Worm (Caenorhabditis elegans) whole organism, L1 larva: Measurements from ENCODE around the gene C26F1.1.

Source experiments
- aha-1 ChIP-seq: fragments of 150-350 bp; optimal IDR thresholded peaks from 2 replicates; lab custom pipeline; 2014; ENCODE audit warnings: missing biosample characterization, missing genetic modification characterization
- ceh-82 ChIP-seq, 3 experiments: fragments of 150-350 bp in 1 of 3; sonication (generic microtip) in 2 of 3; optimal IDR thresholded peaks; 2 replicates each; lab custom pipeline; 2014 to 2017; ENCODE audit warnings: missing biosample characterization in 3 of 3, missing genetic modification characterization in 3 of 3
- ces-1 ChIP-seq: fragments of 150-350 bp; optimal IDR thresholded peaks from 2 replicates; lab custom pipeline; 2014; ENCODE audit warnings: missing biosample characterization, missing genetic modification reagents, missing genetic modification characterization
- elt-3 ChIP-seq, 6 experiments: fragments of 150-350 bp in 1 of 6; sonication (generic microtip); optimal IDR thresholded peaks; 2 replicates each; lab custom pipeline; 2017 to 2018; ENCODE audit warnings: missing biosample characterization in 6 of 6, missing genetic modification characterization in 6 of 6, inconsistent platforms in 1 of 6
- jun-1 ChIP-seq: fragments of 150-350 bp; optimal IDR thresholded peaks from 2 replicates; lab custom pipeline; 2014; ENCODE audit warnings: missing biosample characterization, missing genetic modification reagents, missing genetic modification characterization
- lin-15B ChIP-seq: fragments of 150-350 bp; sonication (generic microtip); optimal IDR thresholded peaks from 3 replicates; lab custom pipeline; 2014; ENCODE audit warnings: missing biosample characterization, missing genetic modification characterization
- mdl-1 ChIP-seq, 2 experiments: fragments of 150-350 bp; optimal IDR thresholded peaks; 2 replicates each; lab custom pipeline; 2014 to 2017; ENCODE audit warnings: missing biosample characterization in 2 of 2, missing genetic modification characterization in 2 of 2, inconsistent platforms in 1 of 2
- nhr-47 ChIP-seq: sonication (generic microtip); optimal IDR thresholded peaks from 2 replicates; lab custom pipeline; 2016; ENCODE audit warnings: mild to moderate bottlenecking, missing genetic modification characterization, moderate library complexity, missing compliant biosample characterization
- nhr-76 ChIP-seq: sonication (generic microtip); optimal IDR thresholded peaks from 2 replicates; lab custom pipeline; 2017; ENCODE audit warnings: missing biosample characterization, missing genetic modification characterization
- snu-23 ChIP-seq: sonication (generic microtip); optimal IDR thresholded peaks from 2 replicates; lab custom pipeline; 2016; ENCODE audit warnings: missing genetic modification characterization, missing compliant biosample characterization
- unc-30 ChIP-seq: sonication (generic microtip); optimal IDR thresholded peaks from 2 replicates; lab custom pipeline; 2017; ENCODE audit warnings: missing biosample characterization, missing genetic modification characterization
- zag-1 ChIP-seq: fragments of 150-350 bp; optimal IDR thresholded peaks from 2 replicates; lab custom pipeline; 2014; ENCODE audit warnings: missing biosample characterization, missing genetic modification characterization
- ztf-4 ChIP-seq: fragments of 150-350 bp; optimal IDR thresholded peaks from 2 replicates; lab custom pipeline; 2014; ENCODE audit warnings: missing biosample characterization, missing genetic modification characterization

DNA sequence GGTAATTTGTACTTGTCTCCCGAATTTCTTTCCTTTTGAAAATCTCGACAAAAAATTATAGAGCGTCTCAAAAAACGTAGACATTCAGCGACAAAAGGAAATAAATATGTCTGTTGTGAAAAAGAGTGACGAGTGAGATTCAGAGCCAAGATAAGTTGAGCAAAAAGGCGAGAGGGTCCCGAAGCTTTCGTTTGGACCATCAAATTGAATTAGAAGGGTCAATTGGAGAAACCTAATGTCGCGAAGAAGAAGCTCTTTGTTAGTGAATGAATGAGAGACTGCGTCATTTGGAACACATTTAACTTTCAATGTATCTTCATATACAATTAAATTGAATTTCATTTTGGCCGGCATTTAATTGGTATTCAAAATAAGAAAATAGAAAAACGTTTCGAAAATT lies 31.3 kb downstream of the C26F1.1 start:
- TF ChIP-seq snu-23 (GFP tag; lab: Kevin White, UChicago) (no peak), lin-15B (tag; lab: Kevin White, UChicago) (no peak), jun-1 (tag; lab: Kevin White, UChicago) (no peak), nhr-76 (no peak), ces-1 (peak; percentile 22), ztf-4 (tag; lab: Kevin White, UChicago) (no peak), aha-1 (no peak), elt-3 (tag; optimal IDR thresholded peaks at IDR 0.05; lab: Kevin White, UChicago) (no peak), ceh-82 (tag; optimal IDR thresholded peaks at IDR 0.05; lab: Kevin White, UChicago) (no peak), zag-1 (tag; lab: Kevin White, UChicago) (no peak), mdl-1 (tag; optimal IDR thresholded peaks at IDR 0.05; lab: Kevin White, UChicago) (no peak), nhr-47 (tag; lab: Kevin White, UChicago) (no peak), unc-30 (tag; lab: Kevin White, UChicago) (no peak)
